Worm (Caenorhabditis elegans) whole organism, mixed stage, embryonic: ENCODE results near the gene F44G3.7.

Experiments used
- bed-3 ChIP-seq: fragments of 200-800 bp; sonication (Bioruptor generic); optimal IDR thresholded peaks from 3 replicates; lab custom pipeline; 2018; ENCODE audit warnings: mild to moderate bottlenecking, missing genetic modification characterization, moderate library complexity, missing compliant biosample characterization
- blmp-1 ChIP-seq: fragments of 150-350 bp; optimal IDR thresholded peaks from 2 replicates; lab custom pipeline; 2014; ENCODE audit warnings: missing biosample characterization, missing genetic modification characterization
- ceh-39 ChIP-seq: fragments of 150-350 bp; optimal IDR thresholded peaks from 2 replicates; lab custom pipeline; 2014; ENCODE audit warnings: missing biosample characterization, missing genetic modification characterization
- ceh-43 ChIP-seq: fragments of 200-800 bp; sonication (Bioruptor generic); optimal IDR thresholded peaks from 2 replicates; lab custom pipeline; 2018; ENCODE audit warnings: mild to moderate bottlenecking, missing genetic modification characterization, moderate library complexity, missing compliant biosample characterization
- ceh-83 ChIP-seq: fragments of 200-800 bp; sonication (Bioruptor generic); optimal IDR thresholded peaks from 2 replicates; lab custom pipeline; 2018; ENCODE audit warnings: mild to moderate bottlenecking, missing genetic modification characterization, missing compliant biosample characterization
- ces-1 ChIP-seq: fragments of 150-350 bp; optimal IDR thresholded peaks from 2 replicates; lab custom pipeline; 2014; ENCODE audit warnings: missing biosample characterization, missing genetic modification reagents, missing genetic modification characterization
- cnd-1 ChIP-seq: fragments of 200-800 bp; sonication (Bioruptor generic); optimal IDR thresholded peaks from 2 replicates; lab custom pipeline; 2018; ENCODE audit warnings: mild to moderate bottlenecking, missing genetic modification characterization, missing compliant biosample characterization
- drap-1 ChIP-seq: fragments of 200-800 bp; sonication (Bioruptor generic); optimal IDR thresholded peaks from 3 replicates; lab custom pipeline; 2018; ENCODE audit warnings: mild to moderate bottlenecking, missing genetic modification characterization, missing compliant biosample characterization
- elt-3 ChIP-seq: fragments of 150-350 bp; optimal IDR thresholded peaks from 2 replicates; lab custom pipeline; 2014; ENCODE audit warnings: missing biosample characterization, missing genetic modification characterization
- flh-1 ChIP-seq: fragments of 200-800 bp; sonication (Bioruptor generic); optimal IDR thresholded peaks from 2 replicates; lab custom pipeline; 2018; ENCODE audit warnings: mild to moderate bottlenecking, missing genetic modification characterization, moderate library complexity, missing compliant biosample characterization
- lin-13 ChIP-seq: fragments of 150-350 bp; optimal IDR thresholded peaks from 2 replicates; lab custom pipeline; 2014; ENCODE audit warnings: missing biosample characterization, missing genetic modification characterization
- lsy-2 ChIP-seq: fragments of 150-350 bp; optimal IDR thresholded peaks from 2 replicates; lab custom pipeline; 2014; ENCODE audit warnings: missing biosample characterization, missing genetic modification characterization
- mab-5 ChIP-seq: fragments of 150-350 bp; optimal IDR thresholded peaks from 2 replicates; lab custom pipeline; 2014; ENCODE audit warnings: missing biosample characterization, missing genetic modification characterization
- mep-1 ChIP-seq: fragments of 150-350 bp; optimal IDR thresholded peaks from 2 replicates; lab custom pipeline; 2017; ENCODE audit warnings: missing biosample characterization, missing genetic modification reagents, missing genetic modification characterization, inconsistent platforms
- nhr-12 ChIP-seq: fragments of 150-350 bp; optimal IDR thresholded peaks from 2 replicates; lab custom pipeline; 2014; ENCODE audit warnings: missing biosample characterization, missing genetic modification characterization
- nhr-237 ChIP-seq: fragments of 150-350 bp; optimal IDR thresholded peaks from 2 replicates; lab custom pipeline; 2014; ENCODE audit warnings: missing biosample characterization, missing genetic modification characterization
- nhr-28 ChIP-seq: fragments of 150-350 bp; optimal IDR thresholded peaks from 2 replicates; lab custom pipeline; 2014; ENCODE audit warnings: missing biosample characterization, missing genetic modification characterization
- nhr-76 ChIP-seq: sonication (generic microtip); optimal IDR thresholded peaks from 2 replicates; lab custom pipeline; 2017; ENCODE audit warnings: missing biosample characterization, missing genetic modification characterization
- pha-4 ChIP-seq: fragments of 150-350 bp; optimal IDR thresholded peaks from 2 replicates; lab custom pipeline; 2018; ENCODE audit warnings: missing biosample characterization, missing genetic modification reagents, missing genetic modification characterization
- sem-2 ChIP-seq: fragments of 200-800 bp; sonication (Bioruptor generic); optimal IDR thresholded peaks from 2 replicates; lab custom pipeline; 2018; ENCODE audit warnings: mild to moderate bottlenecking, missing genetic modification characterization, missing compliant biosample characterization
- snpc-4 ChIP-seq: fragments of 150-350 bp; optimal IDR thresholded peaks from 2 replicates; lab custom pipeline; 2014; ENCODE audit warnings: missing biosample characterization, missing genetic modification characterization
- sptf-1 ChIP-seq: sonication (generic microtip); optimal IDR thresholded peaks from 2 replicates; lab custom pipeline; 2017; ENCODE audit warnings: mild to moderate bottlenecking, missing genetic modification characterization, moderate library complexity, missing compliant biosample characterization
- tbx-8 ChIP-seq: fragments of 200-800 bp; sonication (Bioruptor generic); optimal IDR thresholded peaks from 2 replicates; lab custom pipeline; 2018; ENCODE audit warnings: mild to moderate bottlenecking, missing genetic modification characterization, moderate library complexity, missing compliant biosample characterization
- unc-120 ChIP-seq: sonication (generic microtip); optimal IDR thresholded peaks from 2 replicates; lab custom pipeline; 2017; ENCODE audit warnings: missing genetic modification characterization, missing compliant biosample characterization; ENCODE audit not compliant: poor library complexity, severe bottlenecking
- unc-39 ChIP-seq: fragments of 150-350 bp; optimal IDR thresholded peaks from 2 replicates; lab custom pipeline; 2014; ENCODE audit warnings: missing biosample characterization, missing genetic modification characterization
- unc-62 ChIP-seq: fragments of 150-350 bp; optimal IDR thresholded peaks from 2 replicates; lab custom pipeline; 2014; ENCODE audit warnings: missing biosample characterization, missing genetic modification reagents, missing genetic modification characterization
- zip-8 ChIP-seq: fragments of 150-350 bp; optimal IDR thresholded peaks from 2 replicates; lab custom pipeline; 2014; ENCODE audit warnings: missing biosample characterization, missing genetic modification characterization
- ztf-11 ChIP-seq: fragments of 150-350 bp; optimal IDR thresholded peaks from 2 replicates; lab custom pipeline; 2014; ENCODE audit warnings: missing biosample characterization, missing genetic modification characterization

F44G3.7 gene

ce11 chrV:16165936-16166335 is 29.0 kb upstream of the F44G3.7 start, which contains the start of gene str-108:
TSS of gene str-108 (plus strand) at chrV:16166236.
- TF ChIP-seq lsy-2 (tag; lab: Kevin White, UChicago) (no peak), mab-5 (tag; lab: Kevin White, UChicago) (no peak), drap-1 (GFP tag; lab: Kevin White, UChicago) (no peak), snpc-4 (tag; lab: Kevin White, UChicago) (no peak), blmp-1 (tag; lab: Kevin White, UChicago) (no peak), pha-4 (tag; lab: Kevin White, UChicago) (no peak), ceh-39 (tag; lab: Kevin White, UChicago) (no peak), flh-1 (GFP tag; lab: Kevin White, UChicago) (no peak), ztf-11 (tag; lab: Kevin White, UChicago) (no peak), ceh-43 (GFP tag; lab: Kevin White, UChicago) (no peak), tbx-8 (no peak), nhr-28 (no peak), unc-120 (no peak)
- TF ChIP-seq, all 35 proteins: peak for 0

ce11 chrV:16163719-16164118 is 26.8 kb upstream of the F44G3.7 start, which contains the start of gene F10A3.12:
TSS of gene F10A3.12 (plus strand) at chrV:16164019.
- TF ChIP-seq tbx-8 = no peak
- TF ChIP-seq lsy-2 (tag; lab: Kevin White, UChicago) = no peak
- TF ChIP-seq nhr-237 (tag; lab: Kevin White, UChicago) = no peak
- no peak for TF ChIP-seq blmp-1 (tag; lab: Kevin White, UChicago)
- no peak for TF ChIP-seq sptf-1 (tag; lab: Kevin White, UChicago)
- no peak for TF ChIP-seq mep-1 (tag; lab: Kevin White, UChicago)
- no peak for TF ChIP-seq cnd-1 (tag; lab: Kevin White, UChicago)
- TF ChIP-seq ces-1 (GFP tag; lab: Kevin White, UChicago) = no peak
- no peak for TF ChIP-seq pha-4 (tag; lab: Kevin White, UChicago)
- TF ChIP-seq nhr-12 = no peak
- TF ChIP-seq unc-120 = no peak
- no peak for TF ChIP-seq elt-3 (tag; lab: Kevin White, UChicago)
- TF ChIP-seq ceh-83 = no peak
- TF ChIP-seq lin-13 (tag; lab: Kevin White, UChicago) = no peak
- TF ChIP-seq sem-2 (GFP tag; lab: Kevin White, UChicago) = no peak
- TF ChIP-seq mab-5 (tag; lab: Kevin White, UChicago) = no peak

- TF ChIP-seq snpc-4 (tag; lab: Kevin White, UChicago) (no peak), unc-39 (tag; lab: Kevin White, UChicago) (no peak), lsy-2 (tag; lab: Kevin White, UChicago) (no peak), bed-3 (GFP tag; lab: Kevin White, UChicago) (no peak), mep-1 (tag; lab: Kevin White, UChicago) (no peak), nhr-12 (no peak), lin-13 (tag; lab: Kevin White, UChicago) (no peak), sem-2 (GFP tag; lab: Kevin White, UChicago) (no peak), ztf-11 (tag; lab: Kevin White, UChicago) (no peak), elt-3 (tag; lab: Kevin White, UChicago) (no peak), unc-120 (no peak), nhr-76 (tag; lab: Kevin White, UChicago) (no peak), ceh-83 (no peak), pha-4 (tag; lab: Kevin White, UChicago) (no peak), drap-1 (GFP tag; lab: Kevin White, UChicago) (no peak), zip-8 (tag; lab: Kevin White, UChicago) (no peak), sptf-1 (tag; lab: Kevin White, UChicago) (no peak)
- TF ChIP-seq, all 35 proteins: peak for 0
Observed at ce11 chrV:16162124-16162735, 25.3 kb upstream of the F44G3.7 start, which contains the start of the genes str-109 and F10A3.11. TSS of gene str-109 (minus strand) at chrV:16162224. TSS of gene F10A3.11 (plus strand) at chrV:16162685.

- TF ChIP-seq flh-1 (GFP tag; lab: Kevin White, UChicago) = no peak
- TF ChIP-seq unc-39 (tag; lab: Kevin White, UChicago) = no peak
- no peak for TF ChIP-seq mep-1 (tag; lab: Kevin White, UChicago)
- TF ChIP-seq pha-4 (tag; lab: Kevin White, UChicago) = no peak
- no peak for TF ChIP-seq ces-1 (GFP tag; lab: Kevin White, UChicago)
- no peak for TF ChIP-seq tbx-8
- no peak for TF ChIP-seq ceh-83
- TF ChIP-seq snpc-4 (tag; lab: Kevin White, UChicago) = no peak
- TF ChIP-seq drap-1 (GFP tag; lab: Kevin White, UChicago) = no peak
- no peak for TF ChIP-seq blmp-1 (tag; lab: Kevin White, UChicago)
- TF ChIP-seq sem-2 (GFP tag; lab: Kevin White, UChicago) = no peak
- no peak for TF ChIP-seq nhr-28
- TF ChIP-seq elt-3 (tag; lab: Kevin White, UChicago) = no peak
- no peak for TF ChIP-seq nhr-12
- TF ChIP-seq unc-62 (GFP tag; lab: Kevin White, UChicago) = no peak
Observed at ce11 chrV:16160087-16160486, 23.1 kb upstream of the F44G3.7 start.
